Worm (Caenorhabditis elegans) whole organism, young adult: Measurements from ENCODE around the gene ZK792.12.

Source experiments
- B0261.1 ChIP-seq: sonication (generic microtip); optimal IDR thresholded peaks from 2 replicates; lab custom pipeline; 2016; ENCODE audit warnings: mild to moderate bottlenecking, missing genetic modification characterization, moderate library complexity, missing compliant biosample characterization
- F37B4.10 ChIP-seq: fragments of 200-800 bp; sonication (Bioruptor generic); IDR thresholded peaks from 2 replicates; pipeline ENCODE4 v1.3.6; 2022; ENCODE audit warnings: missing genetic modification characterization, missing compliant biosample characterization
- K11D2.4 ChIP-seq: fragments of 200-800 bp; sonication (Bioruptor generic); IDR thresholded peaks from 2 replicates; pipeline ENCODE4 v1.3.6; 2022; ENCODE audit warnings: missing genetic modification reagents, missing genetic modification characterization, missing compliant biosample characterization
- Y79H2A.3 ChIP-seq: fragments of 200-800 bp; sonication (Bioruptor generic); conservative IDR thresholded peaks from 2 replicates; pipeline ENCODE4 v1.3.6; 2022; ENCODE audit warnings: missing genetic modification reagents, missing genetic modification characterization, missing compliant biosample characterization
- dpl-1 ChIP-seq: fragments of 150-350 bp; optimal IDR thresholded peaks from 2 replicates; lab custom pipeline; 2014; ENCODE audit warnings: missing biosample characterization, missing genetic modification reagents, missing genetic modification characterization
- egl-44 ChIP-seq: fragments of 200-800 bp; sonication (Bioruptor generic); IDR thresholded peaks from 2 replicates; pipeline ENCODE4 v1.3.6; 2022; ENCODE audit warnings: missing genetic modification reagents, missing genetic modification characterization, missing compliant biosample characterization
- hmg-20 ChIP-seq: fragments of 200-800 bp; sonication (Bioruptor generic); IDR thresholded peaks from 2 replicates; pipeline ENCODE4 v1.3.6; 2022; ENCODE audit warnings: missing genetic modification reagents, missing genetic modification characterization, missing compliant biosample characterization
- mcd-1 ChIP-seq: fragments of 200-800 bp; sonication (Bioruptor generic); IDR thresholded peaks from 2 replicates; pipeline ENCODE4 v1.3.6; 2022; ENCODE audit warnings: missing genetic modification reagents, missing genetic modification characterization, missing compliant biosample characterization
- pha-4 ChIP-seq: fragments of 150-350 bp; sonication (generic microtip); optimal IDR thresholded peaks from 2 replicates; lab custom pipeline; 2014; ENCODE audit warnings: missing biosample characterization, missing genetic modification reagents, missing genetic modification characterization
- unc-130 ChIP-seq: sonication (generic microtip); optimal IDR thresholded peaks from 2 replicates; lab custom pipeline; 2016; ENCODE audit warnings: missing genetic modification reagents, missing genetic modification characterization, missing compliant biosample characterization
- ztf-25 ChIP-seq: fragments of 200-800 bp; sonication (Bioruptor generic); IDR thresholded peaks from 2 replicates; pipeline ENCODE4 v1.3.6; 2022; ENCODE audit warnings: missing genetic modification reagents, missing genetic modification characterization, missing compliant biosample characterization

- no peak for TF ChIP-seq K11D2.4
- TF ChIP-seq hmg-20 (GFP tag; lab: Robert Waterston, UW), result no peak
- TF ChIP-seq pha-4 (tag; lab: Kevin White, UChicago), result no peak
- TF ChIP-seq egl-44 (GFP tag; lab: Robert Waterston, UW), result no peak
- no peak for TF ChIP-seq unc-130 (GFP tag; lab: Kevin White, UChicago)
- TF ChIP-seq mcd-1 (GFP tag; lab: Robert Waterston, UW), result no peak
- no peak for TF ChIP-seq F37B4.10
- no peak for TF ChIP-seq B0261.1 (tag; lab: Kevin White, UChicago)
- TF ChIP-seq dpl-1, result no peak
- no peak for TF ChIP-seq ztf-25 (GFP tag; lab: Robert Waterston, UW)
- no peak for TF ChIP-seq Y79H2A.3 (GFP tag; lab: Robert Waterston, UW)
Measured at ce11 chrIV:11650344-11650743, 43.2 kb upstream of the ZK792.12 start.
